Fruit fly (Drosophila melanogaster) whole organism, embryonic: ENCODE measurements around the gene Fkbp59.

Experiments
- Atf6 ChIP-seq: fragments of 200-800 bp; sonication (Bioruptor generic); IDR thresholded peaks from 2 replicates; pipeline ENCODE4 v1.3.6; 2022; ENCODE audit warnings: missing biosample characterization, missing genetic modification characterization
- CG10321 ChIP-seq: fragments of 200-800 bp; sonication (Bioruptor generic); IDR thresholded peaks from 2 replicates; pipeline ENCODE4 v1.3.6; 2022; ENCODE audit warnings: missing biosample characterization, missing genetic modification characterization
- CG10431 ChIP-seq: fragments of 200-800 bp; sonication (Bioruptor generic); optimal IDR thresholded peaks from 3 replicates; lab custom pipeline; 2018; ENCODE audit warnings: missing biosample characterization, mild to moderate bottlenecking, missing genetic modification characterization
- CG11093 ChIP-seq: fragments of 200-800 bp; sonication (Bioruptor generic); IDR thresholded peaks from 3 replicates; pipeline ENCODE4 v1.3.6; 2022; ENCODE audit warnings: missing biosample characterization, missing genetic modification characterization
- CG11696 ChIP-seq: fragments of 200-800 bp; sonication (Bioruptor generic); IDR thresholded peaks from 2 replicates; pipeline ENCODE4 v1.3.6; 2022; ENCODE audit warnings: missing biosample characterization, missing genetic modification characterization
- CG12769 ChIP-seq: fragments of 200-800 bp; sonication (Bioruptor generic); optimal IDR thresholded peaks from 2 replicates; lab custom pipeline; 2019; ENCODE audit warnings: missing biosample characterization, mild to moderate bottlenecking, missing genetic modification characterization, moderate library complexity
- CG1602 ChIP-seq: fragments of 200-800 bp; sonication (Bioruptor generic); optimal IDR thresholded peaks from 3 replicates; lab custom pipeline; 2016; ENCODE audit warnings: missing biosample characterization, missing genetic modification characterization
- CG18262 ChIP-seq: fragments of 200-800 bp; optimal IDR thresholded peaks from 3 replicates; lab custom pipeline; 2019; ENCODE audit warnings: missing biosample characterization, mild to moderate bottlenecking, missing genetic modification characterization, moderate library complexity
- CG4404 ChIP-seq: fragments of 200-800 bp; sonication (Bioruptor generic); IDR thresholded peaks from 2 replicates; pipeline ENCODE4 v1.3.6; 2022; ENCODE audit warnings: missing biosample characterization, missing genetic modification characterization
- CG4820 ChIP-seq: fragments of 200-800 bp; sonication (Bioruptor generic); optimal IDR thresholded peaks from 3 replicates; lab custom pipeline; 2016; ENCODE audit warnings: missing biosample characterization, missing genetic modification characterization
- CG4854 ChIP-seq: fragments of 200-800 bp; sonication (Bioruptor generic); optimal IDR thresholded peaks from 2 replicates; lab custom pipeline; 2016; ENCODE audit warnings: missing biosample characterization, missing genetic modification characterization, inconsistent platforms
- CG6689 ChIP-seq: fragments of 200-800 bp; sonication (Bioruptor generic); IDR thresholded peaks from 2 replicates; pipeline ENCODE4 v1.3.6; 2022; ENCODE audit warnings: missing biosample characterization, missing genetic modification characterization
- CG6813 ChIP-seq: fragments of 200-800 bp; sonication (Bioruptor generic); optimal IDR thresholded peaks from 2 replicates; lab custom pipeline; 2017; ENCODE audit warnings: missing biosample characterization, missing genetic modification characterization, mild to moderate bottlenecking, moderate library complexity, missing genetic modification reagents
- GATAe ChIP-seq: fragments of 200-800 bp; sonication (Bioruptor generic); conservative IDR thresholded peaks from 2 replicates; pipeline ENCODE4 v1.3.6; 2022; ENCODE audit warnings: missing biosample characterization, missing genetic modification characterization
- Hr78 ChIP-seq, 2 experiments: fragments of 200-800 bp in 1 of 2; fragments of >200 bp in 1 of 2; sonication (Bioruptor generic) in 1 of 2; optimal IDR thresholded peaks; 2 replicates each; lab custom pipeline; 2017 to 2019; ENCODE audit warnings: missing biosample characterization in 2 of 2, missing genetic modification characterization in 2 of 2, mild to moderate bottlenecking in 1 of 2, moderate library complexity in 1 of 2
- Mad ChIP-seq: fragments of 200-800 bp; sonication (Bioruptor generic); optimal IDR thresholded peaks from 2 replicates; lab custom pipeline; 2016; ENCODE audit warnings: missing biosample characterization, missing genetic modification characterization
- Mrtf ChIP-seq: fragments of 200-800 bp; sonication (Bioruptor generic); IDR thresholded peaks from 3 replicates; pipeline ENCODE4 v1.3.6; 2022; ENCODE audit warnings: missing biosample characterization, missing genetic modification characterization
- Nf-YA ChIP-seq: fragments of 200-800 bp; sonication (Bioruptor generic); IDR thresholded peaks from 2 replicates; pipeline ENCODE4 v1.3.6; 2022; ENCODE audit warnings: missing biosample characterization, missing genetic modification characterization
- Nf-YB ChIP-seq: fragments of 200-800 bp; sonication (Bioruptor generic); optimal IDR thresholded peaks from 3 replicates; lab custom pipeline; 2019; ENCODE audit warnings: missing biosample characterization, mild to moderate bottlenecking, missing genetic modification characterization, moderate library complexity
- Ravus ChIP-seq: fragments of 200-800 bp; sonication (Bioruptor generic); IDR thresholded peaks from 2 replicates; pipeline ENCODE4 v1.3.6; 2022; ENCODE audit warnings: missing biosample characterization, missing genetic modification characterization
- Rx ChIP-seq: fragments of 200-800 bp; sonication (Bioruptor generic); IDR thresholded peaks from 2 replicates; pipeline ENCODE4 v1.3.6; 2022; ENCODE audit warnings: missing biosample characterization, missing genetic modification characterization
- Sry-β ChIP-seq: fragments of 200-800 bp; sonication (Bioruptor generic); optimal IDR thresholded peaks from 2 replicates; lab custom pipeline; 2018; ENCODE audit warnings: missing biosample characterization, mild to moderate bottlenecking, missing genetic modification characterization, moderate library complexity
- Ssrp ChIP-seq: fragments of 200-800 bp; sonication (Bioruptor generic); optimal IDR thresholded peaks from 2 replicates; lab custom pipeline; 2018; ENCODE audit warnings: missing biosample characterization, mild to moderate bottlenecking, missing genetic modification characterization, moderate library complexity
- Xrp1 ChIP-seq: fragments of 200-800 bp; sonication (Bioruptor generic); IDR thresholded peaks from 2 replicates; pipeline ENCODE4 v1.3.6; 2022; ENCODE audit warnings: missing biosample characterization, missing genetic modification characterization
- ab ChIP-seq: fragments of 200-800 bp; sonication (Bioruptor generic); optimal IDR thresholded peaks from 2 replicates; lab custom pipeline; 2016; ENCODE audit warnings: missing biosample characterization, missing genetic modification characterization
- al ChIP-seq: fragments of 200-800 bp; sonication (Bioruptor generic); IDR thresholded peaks from 2 replicates; pipeline ENCODE4 v1.3.6; 2022; ENCODE audit warnings: missing biosample characterization, missing genetic modification characterization
- ase ChIP-seq: fragments of 200-800 bp; sonication (Bioruptor generic); IDR thresholded peaks from 3 replicates; pipeline ENCODE4 v1.3.6; 2022; ENCODE audit warnings: missing biosample characterization, missing genetic modification characterization
- ash1 ChIP-seq: fragments of 200-800 bp; sonication (Bioruptor generic); optimal IDR thresholded peaks from 2 replicates; lab custom pipeline; 2018; ENCODE audit warnings: missing biosample characterization, mild to moderate bottlenecking, missing genetic modification characterization
- bab2 ChIP-seq: fragments of 200-800 bp; sonication (Bioruptor generic); optimal IDR thresholded peaks from 2 replicates; lab custom pipeline; 2016; ENCODE audit warnings: missing biosample characterization, missing genetic modification characterization
- bbx ChIP-seq: fragments of 200-800 bp; sonication (Bioruptor generic); IDR thresholded peaks from 2 replicates; pipeline ENCODE4 v1.3.6; 2022; ENCODE audit warnings: missing biosample characterization, missing genetic modification characterization; ENCODE audit not compliant: partially characterized antibody
- bigmax ChIP-seq: fragments of 200-800 bp; sonication (Bioruptor generic); optimal IDR thresholded peaks from 2 replicates; lab custom pipeline; 2018; ENCODE audit warnings: missing biosample characterization, mild to moderate bottlenecking, missing genetic modification characterization
- cas ChIP-seq: fragments of 200-800 bp; sonication (Bioruptor generic); IDR thresholded peaks from 2 replicates; pipeline ENCODE4 v1.3.6; 2022; ENCODE audit warnings: missing biosample characterization, missing genetic modification characterization
- corto ChIP-seq: fragments of 200-800 bp; sonication (Bioruptor generic); optimal IDR thresholded peaks from 2 replicates; lab custom pipeline; 2016; ENCODE audit warnings: missing biosample characterization, mild to moderate bottlenecking, missing genetic modification characterization, moderate library complexity
- dmrt99B ChIP-seq: fragments of 200-800 bp; sonication (Bioruptor generic); optimal IDR thresholded peaks from 2 replicates; lab custom pipeline; 2018; ENCODE audit warnings: missing biosample characterization, mild to moderate bottlenecking, missing genetic modification characterization, moderate library complexity
- eyg ChIP-seq: fragments of 200-800 bp; sonication (Bioruptor generic); optimal IDR thresholded peaks from 3 replicates; lab custom pipeline; 2016; ENCODE audit warnings: missing biosample characterization, missing genetic modification characterization
- gcm2 ChIP-seq: fragments of 200-800 bp; sonication (Bioruptor generic); optimal IDR thresholded peaks from 2 replicates; lab custom pipeline; 2016; ENCODE audit warnings: missing biosample characterization, missing genetic modification characterization
- gem ChIP-seq: fragments of 200-800 bp; sonication (Bioruptor generic); optimal IDR thresholded peaks from 2 replicates; lab custom pipeline; 2019; ENCODE audit warnings: missing biosample characterization, mild to moderate bottlenecking, missing genetic modification characterization, moderate library complexity
- gfzf ChIP-seq: fragments of 200-800 bp; sonication (Bioruptor generic); optimal IDR thresholded peaks from 2 replicates; lab custom pipeline; 2016; ENCODE audit warnings: missing biosample characterization, mild to moderate bottlenecking, missing genetic modification characterization, moderate library complexity
- gsb-n ChIP-seq: fragments of 200-800 bp; sonication (Bioruptor generic); optimal IDR thresholded peaks from 3 replicates; lab custom pipeline; 2018; ENCODE audit warnings: missing biosample characterization, mild to moderate bottlenecking, missing genetic modification characterization
- gt ChIP-seq: fragments of 200-800 bp; sonication (Bioruptor generic); IDR thresholded peaks from 2 replicates; pipeline ENCODE4 v1.3.6; 2022; ENCODE audit warnings: missing biosample characterization, missing genetic modification characterization
- hb ChIP-seq: fragments of 200-800 bp; sonication (Bioruptor generic); IDR thresholded peaks from 3 replicates; pipeline ENCODE4 v1.3.6; 2022; ENCODE audit warnings: missing biosample characterization, missing genetic modification characterization; ENCODE audit not compliant: partially characterized antibody
- nerfin-1 ChIP-seq: fragments of 200-800 bp; sonication (Bioruptor generic); optimal IDR thresholded peaks from 3 replicates; lab custom pipeline; 2019; ENCODE audit warnings: missing biosample characterization, mild to moderate bottlenecking, missing genetic modification characterization, moderate library complexity
- p53 ChIP-seq: fragments of 200-800 bp; sonication (Bioruptor generic); optimal IDR thresholded peaks from 2 replicates; lab custom pipeline; 2016; ENCODE audit warnings: missing biosample characterization, missing genetic modification characterization
- pb ChIP-seq: fragments of 200-800 bp; sonication (Bioruptor generic); optimal IDR thresholded peaks from 3 replicates; lab custom pipeline; 2016; ENCODE audit warnings: missing biosample characterization, missing genetic modification characterization
- salm ChIP-seq: fragments of 200-800 bp; sonication (Bioruptor generic); optimal IDR thresholded peaks from 2 replicates; lab custom pipeline; 2018; ENCODE audit warnings: missing biosample characterization, mild to moderate bottlenecking, missing genetic modification characterization
- sob ChIP-seq: fragments of 200-800 bp; sonication (Bioruptor generic); IDR thresholded peaks from 2 replicates; pipeline ENCODE4 v1.3.6; 2022; ENCODE audit warnings: missing biosample characterization, missing genetic modification characterization
- stwl ChIP-seq: fragments of 200-800 bp; sonication (Bioruptor generic); optimal IDR thresholded peaks from 3 replicates; lab custom pipeline; 2018; ENCODE audit warnings: missing biosample characterization, mild to moderate bottlenecking, missing genetic modification characterization, moderate library complexity
- vfl ChIP-seq: fragments of 200-800 bp; sonication (Bioruptor generic); optimal IDR thresholded peaks from 2 replicates; lab custom pipeline; 2016; ENCODE audit warnings: missing biosample characterization, missing genetic modification characterization

Gene Fkbp59

DNA sequence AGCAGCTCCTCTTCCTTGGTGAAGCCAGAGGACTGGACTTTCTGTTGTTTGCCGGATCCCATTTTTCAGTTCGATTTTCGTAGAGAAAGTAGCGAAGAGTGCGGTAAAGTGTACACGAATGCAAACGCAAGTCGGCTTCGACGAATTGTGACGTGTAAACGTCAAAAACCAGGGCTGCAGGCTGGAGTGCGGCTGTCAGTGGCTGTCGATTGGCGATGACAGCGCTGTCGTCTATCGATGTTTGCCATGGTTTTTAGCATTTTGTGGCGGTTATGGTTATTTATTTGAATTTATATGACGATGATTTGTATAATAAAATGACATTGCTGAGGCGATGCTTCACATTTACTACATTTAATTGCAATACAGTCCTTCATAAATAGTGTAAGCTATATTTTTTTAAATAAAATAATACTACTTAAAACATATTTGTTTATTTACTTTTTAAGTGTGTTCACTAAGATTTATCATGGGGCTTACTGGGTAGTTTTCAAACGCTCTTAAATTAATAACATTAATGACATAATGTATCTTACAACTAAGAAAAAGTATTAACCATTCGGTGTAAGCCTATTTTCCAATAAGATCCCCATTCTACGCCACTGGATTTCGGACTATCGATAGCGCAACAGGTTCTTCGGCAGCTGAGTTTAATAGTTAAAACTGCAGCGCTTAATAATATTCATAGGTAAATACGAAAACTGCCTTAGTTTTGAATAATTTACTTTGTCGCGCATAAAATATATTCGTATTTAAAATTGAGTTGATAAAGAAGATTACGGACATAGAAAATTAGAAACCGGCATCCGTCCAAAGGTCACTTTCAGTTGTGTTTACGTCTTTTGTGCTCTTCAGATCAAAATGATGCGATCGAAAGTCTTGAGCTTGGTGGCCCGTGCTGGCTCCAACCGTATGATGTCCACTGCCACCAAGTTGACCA, 30.5 kb downstream of the Fkbp59 start, which contains the start of the genes CG5885 and CG4598 (continued):
- peak; percentile 58 for TF ChIP-seq Xrp1 (GFP tag; lab: Robert Waterston, UW)
- TF ChIP-seq Hr78 (GFP tag; optimal IDR thresholded peaks at IDR 0.05; lab: Kevin White, UChicago) = peak in 1 of 2 experiments; percentile 37
- no peak for TF ChIP-seq ash1
- peak; percentile 87 for TF ChIP-seq gem (tag; lab: Kevin White, UChicago)
- peak; percentile 65 for TF ChIP-seq dmrt99B (tag; lab: Kevin White, UChicago)
- peak; percentile 70 for TF ChIP-seq Ssrp
- TF ChIP-seq hb = peak; percentile 69
- peak; percentile 53 for TF ChIP-seq al (GFP tag; lab: Robert Waterston, UW)
- peak; percentile 70 for TF ChIP-seq CG18262 (tag; lab: Kevin White, UChicago)
- TF ChIP-seq gcm2 (GFP tag; lab: Kevin White, UChicago) = peak; percentile 25
- no peak for TF ChIP-seq ab
- TF ChIP-seq gt (GFP tag; lab: Robert Waterston, UW) = no peak
- TF ChIP-seq bab2 (GFP tag; lab: Kevin White, UChicago) = peak; percentile 37
- TF ChIP-seq salm (tag; lab: Kevin White, UChicago) = no peak
- TF ChIP-seq CG1602 (GFP tag; lab: Kevin White, UChicago) = peak; percentile 69
- peak; percentile 27 for TF ChIP-seq nerfin-1
- peak; percentile 71 for TF ChIP-seq stwl
- TF ChIP-seq Mrtf (GFP tag; lab: Robert Waterston, UW) = peak; percentile 65; the same call in 2 of the 3 replicates
- TF ChIP-seq p53 (GFP tag; lab: Kevin White, UChicago) = no peak
- peak; percentile 67; the same call in 1 of the 2 replicates for TF ChIP-seq Atf6 (GFP tag; lab: Robert Waterston, UW)
- TF ChIP-seq CG6689 (GFP tag; lab: Robert Waterston, UW) = peak; percentile 43; the same call in 1 of the 2 replicates
- no peak for TF ChIP-seq Nf-YA (GFP tag; lab: Robert Waterston, UW)
- TF ChIP-seq CG11696 = 0 out of 2 replicates have a peak, but pooled peaks have one; percentile 28
- no peak for TF ChIP-seq corto (GFP tag; lab: Kevin White, UChicago)
- peak; percentile 81 for TF ChIP-seq bbx (GFP tag; lab: Robert Waterston, UW)
- peak; percentile 50 for TF ChIP-seq gfzf (GFP tag; lab: Kevin White, UChicago)
- TF ChIP-seq CG4854 = no peak
- peak; percentile 31 for TF ChIP-seq Ravus (GFP tag; lab: Robert Waterston, UW)
- peak; percentile 35; the same call in 1 of the 2 replicates for TF ChIP-seq Rx (GFP tag; lab: Robert Waterston, UW)
- no peak for TF ChIP-seq pb (GFP tag; lab: Kevin White, UChicago)
- no peak for TF ChIP-seq Sry-β (GFP tag; lab: Kevin White, UChicago)
- peak; percentile 44; the same call in 1 of the 3 replicates for TF ChIP-seq ase
- peak; percentile 40 for TF ChIP-seq vfl (GFP tag; lab: Kevin White, UChicago)
- peak; percentile 57 for TF ChIP-seq CG10431 (GFP tag; lab: Kevin White, UChicago)
- peak; percentile 23 for TF ChIP-seq CG6813 (GFP tag; lab: Kevin White, UChicago)
- no peak for TF ChIP-seq bigmax
- TF ChIP-seq cas = no peak
- peak; percentile 84 for TF ChIP-seq CG4820
- TF ChIP-seq CG4404 = no peak
- TF ChIP-seq GATAe (GFP tag; lab: Robert Waterston, UW) = no peak
- TF ChIP-seq Mad (GFP tag; lab: Kevin White, UChicago) = peak; percentile 6
- peak; percentile 73 for TF ChIP-seq gsb-n (tag; lab: Kevin White, UChicago)
- peak; percentile 47; the same call in 1 of the 2 replicates for TF ChIP-seq sob
- TF ChIP-seq CG12769 (tag; lab: Kevin White, UChicago) = peak; percentile 20
- no peak for TF ChIP-seq eyg
- TF ChIP-seq CG10321 (GFP tag; lab: Robert Waterston, UW) = no peak
- TF ChIP-seq CG11093 (GFP tag; lab: Robert Waterston, UW) = no peak
- TF ChIP-seq Nf-YB = peak; percentile 42
